Fruit fly (Drosophila melanogaster): ENCODE measurements around the gene muc.
A peak's percentile ranks its signal among the peaks of the same experiment; 100 is the strongest.

Gene muc

dm6 chr2L:7401627-7402026 lies 25.0 kb upstream of the muc start (continued):
- no peak for TF ChIP-seq CkIIα-i1 (GFP tag; IDR thresholded peaks at IDR 0.05)
- TF ChIP-seq CG8924 (tag; optimal IDR thresholded peaks at IDR 0.05), result peak; percentile 75
- peak; percentile 59; the same call in 1 of the 3 replicates for TF ChIP-seq jigr1 (GFP tag; IDR thresholded peaks at IDR 0.05)
- peak; percentile 60 for TF ChIP-seq CG4854 (GFP tag; optimal IDR thresholded peaks at IDR 0.05)
- TF ChIP-seq pb (GFP tag; optimal IDR thresholded peaks at IDR 0.05), result no peak
- no peak for TF ChIP-seq shn (GFP tag; optimal IDR thresholded peaks at IDR 0.05)
- peak; percentile 79 for TF ChIP-seq nmo (GFP tag; optimal IDR thresholded peaks at IDR 0.05)
- TF ChIP-seq knrl (GFP tag; IDR thresholded peaks at IDR 0.05; ENCODE audit: partially characterized antibody), result no peak
- TF ChIP-seq bab2 (GFP tag; optimal IDR thresholded peaks at IDR 0.05), result no peak
- peak; percentile 66 for TF ChIP-seq H15 (GFP tag; IDR thresholded peaks at IDR 0.05)
- TF ChIP-seq ssp (GFP tag; IDR thresholded peaks at IDR 0.05), result peak; percentile 54
- TF ChIP-seq Meics (GFP tag; optimal IDR thresholded peaks at IDR 0.05), result peak; percentile 61
- TF ChIP-seq Drgx (GFP tag; IDR thresholded peaks at IDR 0.05), result no peak
- TF ChIP-seq sr (GFP tag; IDR thresholded peaks at IDR 0.05), result no peak
- peak; percentile 65; the same call in 2 of the 3 replicates for TF ChIP-seq CG2889 (GFP tag; IDR thresholded peaks at IDR 0.05)
- peak; percentile 24 for TF ChIP-seq D19B (GFP tag; optimal IDR thresholded peaks at IDR 0.05)
- peak; percentile 4 for TF ChIP-seq Vsx1 (GFP tag; optimal IDR thresholded peaks at IDR 0.05)
- TF ChIP-seq grau (tag; optimal IDR thresholded peaks at IDR 0.05), result peak; percentile 96
- TF ChIP-seq schlank (tag; optimal IDR thresholded peaks at IDR 0.05), result peak; percentile 27
- no peak for TF ChIP-seq mirr (GFP tag; optimal IDR thresholded peaks at IDR 0.05)
- TF ChIP-seq jumu (GFP tag; optimal IDR thresholded peaks at IDR 0.05), result no peak
- TF ChIP-seq GATAe (GFP tag; conservative IDR thresholded peaks at IDR 0.05), result no peak
- TF ChIP-seq CG14710 (tag; optimal IDR thresholded peaks at IDR 0.05), result peak; percentile 48
- TF ChIP-seq CG1529 (GFP tag; optimal IDR thresholded peaks at IDR 0.05), result peak; percentile 11
- TF ChIP-seq br (optimal IDR thresholded peaks at IDR 0.05), result no peak
- TF ChIP-seq H2.0 (GFP tag; IDR thresholded peaks at IDR 0.05), result peak; percentile 74
- no peak for TF ChIP-seq Dad (GFP tag; optimal IDR thresholded peaks at IDR 0.05)
- peak; percentile 49 for TF ChIP-seq scrt (GFP tag; optimal IDR thresholded peaks at IDR 0.05)
- TF ChIP-seq CG7357 (GFP tag; IDR thresholded peaks at IDR 0.05), result peak; percentile 54; the same call in 1 of the 3 replicates
- no peak for TF ChIP-seq repo (GFP tag; optimal IDR thresholded peaks at IDR 0.05)
- no peak for TF ChIP-seq btn (GFP tag; optimal IDR thresholded peaks at IDR 0.05)
- TF ChIP-seq ab (GFP tag; optimal IDR thresholded peaks at IDR 0.05), result no peak
- TF ChIP-seq sens-2 (GFP tag; IDR thresholded peaks at IDR 0.05), result peak; percentile 38; the same call in 1 of the 2 replicates
- peak; percentile 2 for TF ChIP-seq CG10431 (GFP tag; optimal IDR thresholded peaks at IDR 0.05)
- TF ChIP-seq Gug (GFP tag; IDR thresholded peaks at IDR 0.05), result 0 out of 4 replicates have a peak, but pooled peaks have one; percentile 30
- TF ChIP-seq pita (GFP tag; optimal IDR thresholded peaks at IDR 0.05), result no peak
- TF ChIP-seq Bgb (GFP tag; IDR thresholded peaks at IDR 0.05; ENCODE audit: partially characterized antibody), result no peak
- no peak for TF ChIP-seq kni (GFP tag; optimal IDR thresholded peaks at IDR 0.05)
- TF ChIP-seq ara (GFP tag; IDR thresholded peaks at IDR 0.05), result peak; percentile 71
- no peak for TF ChIP-seq corto (GFP tag; optimal IDR thresholded peaks at IDR 0.05)
- peak; percentile 64 for TF ChIP-seq CG4730 (GFP tag; IDR thresholded peaks at IDR 0.05)
- TF ChIP-seq toy (GFP tag; IDR thresholded peaks at IDR 0.05), result peak; percentile 46; the same call in 1 of the 2 replicates
- TF ChIP-seq CG3995 (GFP tag; optimal IDR thresholded peaks at IDR 0.05), result no peak
- peak; percentile 20 for TF ChIP-seq trh (GFP tag; optimal IDR thresholded peaks at IDR 0.05)
- no peak for TF ChIP-seq Tbp (GFP tag; optimal IDR thresholded peaks at IDR 0.05)
- peak; percentile 8 for TF ChIP-seq kah (GFP tag; optimal IDR thresholded peaks at IDR 0.05)
- TF ChIP-seq CG10654 (GFP tag; optimal IDR thresholded peaks at IDR 0.05), result peak; percentile 44
- peak; percentile 57 for TF ChIP-seq salm (tag; optimal IDR thresholded peaks at IDR 0.05)
- TF ChIP-seq tup (GFP tag; optimal IDR thresholded peaks at IDR 0.05), result no peak
- peak; percentile 76 for TF ChIP-seq Atf6 (GFP tag; IDR thresholded peaks at IDR 0.05)
- peak; percentile 66 for TF ChIP-seq Max (GFP tag; optimal IDR thresholded peaks at IDR 0.05)
- TF ChIP-seq dimm (GFP tag; IDR thresholded peaks at IDR 0.05), result peak; percentile 37; the same call in 1 of the 2 replicates

All from whole organism, embryonic.